Worm (Caenorhabditis elegans) whole organism, late embryonic: ENCODE data around the gene sri-25.
"Not testable (repeated sequence)": the region's sequence is repeated elsewhere in the genome, so short reads cannot be mapped to it uniquely, and the experiment has no call there.

Source experiments
- hlh-30 ChIP-seq: sonication (generic microtip); optimal IDR thresholded peaks from 2 replicates; lab custom pipeline; 2017; ENCODE audit warnings: antibody characterized with exemption, missing genetic modification characterization, missing compliant biosample characterization; ENCODE audit not compliant: insufficient read depth
- pha-4 ChIP-seq: fragments of 150-350 bp; optimal IDR thresholded peaks from 2 replicates; lab custom pipeline; 2018; ENCODE audit warnings: missing biosample characterization, missing genetic modification reagents, missing genetic modification characterization
- sox-4 ChIP-seq: sonication (generic microtip); optimal IDR thresholded peaks from 2 replicates; lab custom pipeline; 2017; ENCODE audit warnings: mild to moderate bottlenecking, missing genetic modification characterization, inconsistent platforms, missing compliant biosample characterization

DNA sequence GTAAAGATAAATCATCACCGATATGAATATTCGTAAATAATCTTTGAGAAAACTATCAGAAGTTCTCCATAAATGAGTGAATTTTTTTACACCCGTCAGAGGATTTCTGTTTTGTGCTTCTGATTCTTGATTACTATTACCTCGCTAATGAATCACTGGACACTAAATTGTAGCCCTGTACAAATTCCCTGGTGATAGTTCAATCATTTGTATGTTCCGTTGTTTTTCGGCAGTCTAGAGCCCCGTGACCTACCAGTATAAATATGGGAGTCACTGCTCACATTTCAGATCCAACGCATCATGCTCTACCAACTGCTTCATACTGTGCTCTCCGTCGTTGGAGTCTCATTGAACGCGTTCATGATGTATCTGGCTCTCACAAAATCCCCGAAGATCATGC, 33.5 kb downstream of the sri-25 start, which contains the start of gene srd-28:
- not testable (repeated sequence) for TF ChIP-seq sox-4 (tag; lab: Kevin White, UChicago); hlh-30; pha-4
